Fruit fly (Drosophila melanogaster) whole organism, embryonic: ENCODE data around the gene CG5021.

Source experiments
- Asciz ChIP-seq: fragments of 200-800 bp; sonication (Bioruptor generic); optimal IDR thresholded peaks from 2 replicates; lab custom pipeline; 2017; ENCODE audit warnings: missing biosample characterization, mild to moderate bottlenecking, missing genetic modification characterization, missing genetic modification reagents
- BtbVII ChIP-seq: fragments of 200-800 bp; sonication (Bioruptor generic); optimal IDR thresholded peaks from 3 replicates; lab custom pipeline; 2017; ENCODE audit warnings: missing biosample characterization, mild to moderate bottlenecking, missing genetic modification characterization
- CG11085 ChIP-seq: fragments of 200-800 bp; sonication (Bioruptor generic); IDR thresholded peaks from 2 replicates; pipeline ENCODE4 v1.3.6; 2022; ENCODE audit warnings: missing biosample characterization, missing genetic modification characterization
- CG11504 ChIP-seq: fragments of 200-800 bp; sonication (Bioruptor generic); optimal IDR thresholded peaks from 3 replicates; lab custom pipeline; 2019; ENCODE audit warnings: missing biosample characterization, mild to moderate bottlenecking, missing genetic modification characterization, moderate library complexity
- CG12104 ChIP-seq: fragments of 200-800 bp; sonication (Bioruptor generic); optimal IDR thresholded peaks from 3 replicates; lab custom pipeline; 2016; ENCODE audit warnings: missing biosample characterization, missing genetic modification characterization
- CG1233 ChIP-seq: fragments of 200-800 bp; sonication (Bioruptor generic); optimal IDR thresholded peaks from 4 replicates; lab custom pipeline; 2018; ENCODE audit warnings: missing biosample characterization, mild to moderate bottlenecking, missing genetic modification characterization
- CG12659 ChIP-seq: fragments of 200-800 bp; sonication (Bioruptor generic); optimal IDR thresholded peaks from 3 replicates; lab custom pipeline; 2017; ENCODE audit warnings: mild to moderate bottlenecking, missing biosample characterization, missing genetic modification reagents, missing genetic modification characterization
- CG13296 ChIP-seq: fragments of 200-800 bp; sonication (Bioruptor generic); optimal IDR thresholded peaks from 3 replicates; lab custom pipeline; 2018; ENCODE audit warnings: missing biosample characterization, mild to moderate bottlenecking, missing genetic modification characterization
- CG13775 ChIP-seq: fragments of 200-800 bp; sonication (Bioruptor generic); optimal IDR thresholded peaks from 3 replicates; lab custom pipeline; 2017; ENCODE audit warnings: missing biosample characterization, mild to moderate bottlenecking, missing genetic modification characterization
- CG14014 ChIP-seq: fragments of 200-800 bp; sonication (Bioruptor generic); IDR thresholded peaks from 2 replicates; pipeline ENCODE4 v1.3.6; 2022; ENCODE audit warnings: missing biosample characterization, missing genetic modification characterization
- CG1529 ChIP-seq: fragments of 200-800 bp; sonication (Bioruptor generic); optimal IDR thresholded peaks from 3 replicates; lab custom pipeline; 2018; ENCODE audit warnings: missing biosample characterization, missing genetic modification characterization
- CG15601 ChIP-seq: fragments of 200-800 bp; sonication (Bioruptor generic); optimal IDR thresholded peaks from 3 replicates; lab custom pipeline; 2019; ENCODE audit warnings: missing biosample characterization, mild to moderate bottlenecking, missing genetic modification characterization, moderate library complexity
- CG1602 ChIP-seq: fragments of 200-800 bp; sonication (Bioruptor generic); optimal IDR thresholded peaks from 3 replicates; lab custom pipeline; 2016; ENCODE audit warnings: missing biosample characterization, missing genetic modification characterization
- CG16815 ChIP-seq: fragments of 200-800 bp; sonication (Bioruptor generic); optimal IDR thresholded peaks from 3 replicates; lab custom pipeline; 2017; ENCODE audit warnings: missing biosample characterization, mild to moderate bottlenecking, missing genetic modification characterization
- CG18262 ChIP-seq: fragments of 200-800 bp; optimal IDR thresholded peaks from 3 replicates; lab custom pipeline; 2019; ENCODE audit warnings: missing biosample characterization, mild to moderate bottlenecking, missing genetic modification characterization, moderate library complexity
- CG30020 ChIP-seq: fragments of 200-800 bp; optimal IDR thresholded peaks from 2 replicates; lab custom pipeline; 2019; ENCODE audit warnings: missing biosample characterization, mild to moderate bottlenecking, missing genetic modification characterization, moderate library complexity
- CG3995 ChIP-seq: fragments of 200-800 bp; sonication (Bioruptor generic); optimal IDR thresholded peaks from 3 replicates; lab custom pipeline; 2016; ENCODE audit warnings: missing biosample characterization, missing genetic modification characterization
- CG5180 ChIP-seq: fragments of 200-800 bp; sonication (Bioruptor generic); optimal IDR thresholded peaks from 3 replicates; lab custom pipeline; 2017; ENCODE audit warnings: missing biosample characterization, missing genetic modification characterization, mild to moderate bottlenecking, moderate library complexity, missing genetic modification reagents
- CG8359 ChIP-seq: fragments of 200-800 bp; sonication (Bioruptor generic); optimal IDR thresholded peaks from 2 replicates; lab custom pipeline; 2017; ENCODE audit warnings: missing biosample characterization, mild to moderate bottlenecking, missing genetic modification characterization, borderline replicate concordance
- CrebB ChIP-seq: fragments of 200-800 bp; sonication (Bioruptor generic); optimal IDR thresholded peaks from 3 replicates; lab custom pipeline; 2018; ENCODE audit warnings: missing biosample characterization, mild to moderate bottlenecking, missing genetic modification characterization
- HmgD ChIP-seq: fragments of 200-800 bp; sonication (Bioruptor generic); optimal IDR thresholded peaks from 3 replicates; lab custom pipeline; 2016; ENCODE audit warnings: missing biosample characterization, missing genetic modification characterization
- Hmr ChIP-seq: fragments of 200-800 bp; sonication (Bioruptor generic); optimal IDR thresholded peaks from 3 replicates; lab custom pipeline; 2017; ENCODE audit warnings: mild to moderate bottlenecking, missing biosample characterization, missing genetic modification reagents, missing genetic modification characterization
- Hr3 ChIP-seq: fragments of 200-800 bp; sonication (Bioruptor generic); optimal IDR thresholded peaks from 3 replicates; lab custom pipeline; 2016; ENCODE audit warnings: missing biosample characterization, missing genetic modification characterization
- MTF-1 ChIP-seq: fragments of 200-800 bp; sonication (Bioruptor generic); optimal IDR thresholded peaks from 2 replicates; lab custom pipeline; 2018; ENCODE audit warnings: missing biosample characterization, mild to moderate bottlenecking, missing genetic modification characterization, borderline replicate concordance
- Nf-YB ChIP-seq: fragments of 200-800 bp; sonication (Bioruptor generic); optimal IDR thresholded peaks from 3 replicates; lab custom pipeline; 2019; ENCODE audit warnings: missing biosample characterization, mild to moderate bottlenecking, missing genetic modification characterization, moderate library complexity
- Nf-YC ChIP-seq: fragments of 200-800 bp; optimal IDR thresholded peaks from 3 replicates; lab custom pipeline; 2019; ENCODE audit warnings: missing biosample characterization, mild to moderate bottlenecking, missing genetic modification characterization, moderate library complexity
- Opbp ChIP-seq: fragments of 200-800 bp; sonication (Bioruptor generic); IDR thresholded peaks from 3 replicates; pipeline ENCODE4 v1.3.6; 2022; ENCODE audit warnings: missing biosample characterization, missing genetic modification characterization; ENCODE audit not compliant: partially characterized antibody
- Scr ChIP-seq: fragments of 200-800 bp; sonication (Bioruptor generic); IDR thresholded peaks from 2 replicates; pipeline ENCODE4 v1.3.6; 2022; ENCODE audit warnings: missing biosample characterization, missing genetic modification characterization; ENCODE audit not compliant: partially characterized antibody
- Sin3A ChIP-seq: fragments of >200 bp; optimal IDR thresholded peaks from 2 replicates; lab custom pipeline; 2018
- Sry-δ ChIP-seq: fragments of 200-800 bp; sonication (Bioruptor generic); optimal IDR thresholded peaks from 2 replicates; lab custom pipeline; 2016; ENCODE audit warnings: missing biosample characterization, missing genetic modification characterization
- YL-1 ChIP-seq: fragments of 200-800 bp; sonication (Bioruptor generic); optimal IDR thresholded peaks from 3 replicates; lab custom pipeline; 2017; ENCODE audit warnings: missing biosample characterization, mild to moderate bottlenecking, missing genetic modification characterization
- abd-A ChIP-seq: fragments of 200-800 bp; sonication (Bioruptor generic); optimal IDR thresholded peaks from 3 replicates; lab custom pipeline; 2019; ENCODE audit warnings: missing biosample characterization, mild to moderate bottlenecking, missing genetic modification characterization, moderate library complexity
- bbx ChIP-seq: fragments of 200-800 bp; sonication (Bioruptor generic); IDR thresholded peaks from 2 replicates; pipeline ENCODE4 v1.3.6; 2022; ENCODE audit warnings: missing biosample characterization, missing genetic modification characterization; ENCODE audit not compliant: partially characterized antibody
- cg ChIP-seq: fragments of 200-800 bp; sonication (Bioruptor generic); optimal IDR thresholded peaks from 3 replicates; lab custom pipeline; 2019; ENCODE audit warnings: missing biosample characterization, mild to moderate bottlenecking, missing genetic modification characterization, moderate library complexity
- chinmo ChIP-seq: fragments of 200-800 bp; sonication (Bioruptor generic); IDR thresholded peaks from 4 replicates; pipeline ENCODE4 v1.3.6; 2022; ENCODE audit warnings: missing biosample characterization, missing genetic modification characterization; ENCODE audit not compliant: partially characterized antibody
- chn ChIP-seq: fragments of 200-800 bp; sonication (Bioruptor generic); optimal IDR thresholded peaks from 2 replicates; lab custom pipeline; 2016; ENCODE audit warnings: missing biosample characterization, missing genetic modification characterization
- danr ChIP-seq: fragments of 200-800 bp; sonication (Bioruptor generic); IDR thresholded peaks from 2 replicates; pipeline ENCODE4 v1.3.6; 2022; ENCODE audit warnings: missing biosample characterization, missing genetic modification characterization
- dpn ChIP-seq, 2 experiments: fragments of 200-800 bp; sonication (Bioruptor generic); optimal IDR thresholded peaks; 3 replicates each; lab custom pipeline; 2016; ENCODE audit warnings: missing biosample characterization in 2 of 2, missing genetic modification characterization in 2 of 2
- dysf ChIP-seq: fragments of 200-800 bp; sonication (Bioruptor generic); IDR thresholded peaks from 3 replicates; pipeline ENCODE4 v1.3.6; 2022; ENCODE audit warnings: missing biosample characterization, missing genetic modification characterization
- exex ChIP-seq: fragments of 200-800 bp; sonication (Bioruptor generic); optimal IDR thresholded peaks from 4 replicates; lab custom pipeline; 2018; ENCODE audit warnings: missing biosample characterization, mild to moderate bottlenecking, missing genetic modification characterization, moderate library complexity
- lmd ChIP-seq: fragments of 200-800 bp; sonication (Bioruptor generic); IDR thresholded peaks from 2 replicates; pipeline ENCODE4 v1.3.6; 2022; ENCODE audit warnings: missing biosample characterization, missing genetic modification characterization
- nom ChIP-seq: fragments of 200-800 bp; sonication (Bioruptor generic); optimal IDR thresholded peaks from 2 replicates; lab custom pipeline; 2017; ENCODE audit warnings: missing biosample characterization, missing genetic modification characterization, mild to moderate bottlenecking, moderate library complexity, missing genetic modification reagents
- sc ChIP-seq, 3 experiments: fragments of >200 bp in 2 of 3; fragments of 200-800 bp in 1 of 3; sonication (Bioruptor generic) in 1 of 3; optimal IDR thresholded peaks; 2 replicates in 2 of 3; 3 replicates in 1 of 3; lab custom pipeline; 2017; ENCODE audit warnings: mild to moderate bottlenecking in 1 of 3, missing biosample characterization in 1 of 3, missing genetic modification characterization in 1 of 3, missing genetic modification reagents in 1 of 3
- sens ChIP-seq: fragments of 200-800 bp; sonication (Bioruptor generic); peaks from one replicate; lab custom pipeline; 2016; ENCODE audit warnings: missing biosample characterization, missing genetic modification characterization
- shn ChIP-seq: fragments of 200-800 bp; sonication (Bioruptor generic); optimal IDR thresholded peaks from 3 replicates; lab custom pipeline; 2016; ENCODE audit warnings: missing biosample characterization, missing genetic modification characterization
- tll ChIP-seq, 2 experiments: fragments of 200-800 bp in 1 of 2; fragments of >200 bp in 1 of 2; sonication (Bioruptor generic) in 1 of 2; optimal IDR thresholded peaks; 2 replicates each; lab custom pipeline; 2017 to 2019; ENCODE audit warnings: missing biosample characterization in 2 of 2, missing genetic modification characterization in 2 of 2, mild to moderate bottlenecking in 1 of 2, moderate library complexity in 1 of 2
- unpg ChIP-seq: fragments of 200-800 bp; sonication (Bioruptor generic); optimal IDR thresholded peaks from 3 replicates; lab custom pipeline; 2018; ENCODE audit warnings: missing biosample characterization, mild to moderate bottlenecking, missing genetic modification characterization, moderate library complexity

The CG5021 gene

DNA sequence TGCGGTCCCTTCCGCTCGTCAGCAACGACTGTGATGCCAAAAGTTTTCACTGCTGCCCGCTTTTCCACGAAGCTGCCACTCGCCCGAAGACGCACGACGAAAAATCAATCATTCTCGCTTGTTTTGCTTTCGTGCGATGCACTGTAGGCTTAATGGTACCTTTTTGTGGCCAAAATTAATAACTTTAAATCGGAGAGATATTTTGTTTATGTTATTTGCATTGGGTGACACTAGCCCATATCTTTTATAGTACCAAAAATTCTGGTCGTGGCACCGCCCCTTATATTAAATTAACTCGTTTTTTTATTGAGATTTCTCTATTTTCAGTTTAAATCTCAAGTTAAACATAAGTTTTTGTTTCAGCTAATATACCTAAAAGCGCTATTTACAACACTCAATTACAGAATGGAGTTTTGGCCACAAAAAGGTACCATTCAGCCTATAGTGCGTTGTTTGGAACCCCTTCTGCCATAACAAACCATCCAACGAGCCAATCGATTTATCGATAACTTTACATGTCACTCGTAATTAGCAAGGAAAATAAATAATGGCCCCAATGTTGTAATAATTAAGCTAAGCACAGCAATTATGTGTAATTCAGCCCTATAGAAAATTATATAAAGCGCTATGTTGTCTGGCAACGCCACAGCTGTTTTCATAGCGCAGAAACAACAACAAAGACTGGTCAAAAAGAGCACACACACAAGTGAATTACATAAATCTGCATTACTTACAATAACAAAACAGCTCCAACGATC is 13.3 kb upstream of the CG5021 start (continued):
- TF ChIP-seq HmgD (GFP tag; lab: Kevin White, UChicago) (no peak), Sry-δ (GFP tag; lab: Kevin White, UChicago) (peak; percentile 15), CG16815 (GFP tag; lab: Kevin White, UChicago) (peak; percentile 34), tll (GFP tag; optimal IDR thresholded peaks at IDR 0.05; lab: Kevin White, UChicago) (no peak), dpn (GFP tag; optimal IDR thresholded peaks at IDR 0.05; lab: Kevin White, UChicago) (peak; percentile 41 to 57), CG1529 (peak; percentile 42), CG14014 (peak; percentile 30; the same call in 1 of the 2 replicates), CG3995 (GFP tag; lab: Kevin White, UChicago) (no peak), BtbVII (GFP tag; lab: Kevin White, UChicago) (peak; percentile 68), CG30020 (tag; lab: Kevin White, UChicago) (peak; percentile 8), CrebB (tag; lab: Kevin White, UChicago) (peak; percentile 55), CG12659 (GFP tag; lab: Kevin White, UChicago) (peak; percentile 67), exex (tag; lab: Kevin White, UChicago) (peak; percentile 42), shn (GFP tag; lab: Kevin White, UChicago) (peak; percentile 30), CG8359 (GFP tag; lab: Kevin White, UChicago) (peak; percentile 34), abd-A (peak; percentile 69), lmd (GFP tag; lab: Robert Waterston, UW) (0 out of 2 replicates have a peak, but pooled peaks have one; percentile 57), cg (GFP tag; lab: Kevin White, UChicago) (no peak), CG11085 (0 out of 2 replicates have a peak, but pooled peaks have one; percentile 19), Scr (GFP tag; lab: Robert Waterston, UW) (peak; percentile 17), Hmr (GFP tag; lab: Kevin White, UChicago) (peak; percentile 89), danr (GFP tag; lab: Robert Waterston, UW) (no peak), CG5180 (GFP tag; lab: Kevin White, UChicago) (peak; percentile 59), Opbp (GFP tag; lab: Robert Waterston, UW) (peak; percentile 57; the same call in 2 of the 3 replicates), nom (GFP tag; lab: Kevin White, UChicago) (peak; percentile 40), Hr3 (GFP tag; lab: Kevin White, UChicago) (peak; percentile 36), Sin3A (lab: Kevin White, UChicago) (no peak), CG1233 (GFP tag; lab: Kevin White, UChicago) (peak; percentile 49), CG13296 (GFP tag; lab: Kevin White, UChicago) (peak; percentile 82), unpg (GFP tag; lab: Kevin White, UChicago) (peak; percentile 72), CG15601 (tag; lab: Kevin White, UChicago) (peak; percentile 40), Nf-YB (GFP tag; lab: Kevin White, UChicago) (peak; percentile 52), CG13775 (GFP tag; lab: Kevin White, UChicago) (peak; percentile 24), Asciz (peak; percentile 68), chinmo (GFP tag; lab: Robert Waterston, UW) (0 out of 4 replicates have a peak, but pooled peaks have one; percentile 34), sc (optimal IDR thresholded peaks at IDR 0.05; lab: Kevin White, UChicago) (no peak), sc (GFP tag; optimal IDR thresholded peaks at IDR 0.05; lab: Kevin White, UChicago) (peak; percentile 13), CG1602 (peak; percentile 28), YL-1 (GFP tag; lab: Kevin White, UChicago) (peak; percentile 35), dysf (peak; percentile 72), CG18262 (tag; lab: Kevin White, UChicago) (peak; percentile 78), sens (GFP tag; lab: Kevin White, UChicago) (peak; percentile 95), bbx (GFP tag; lab: Robert Waterston, UW) (peak; percentile 12), Nf-YC (tag; lab: Kevin White, UChicago) (peak; percentile 73), CG12104 (GFP tag; lab: Kevin White, UChicago) (peak; percentile 28), chn (GFP tag; lab: Kevin White, UChicago) (peak; percentile 2), CG11504 (tag; lab: Kevin White, UChicago) (peak; percentile 80), MTF-1 (peak; percentile 25)
